Worm (Caenorhabditis elegans): ENCODE results near the gene Y22D7AL.16.

Gene Y22D7AL.16

DNA sequence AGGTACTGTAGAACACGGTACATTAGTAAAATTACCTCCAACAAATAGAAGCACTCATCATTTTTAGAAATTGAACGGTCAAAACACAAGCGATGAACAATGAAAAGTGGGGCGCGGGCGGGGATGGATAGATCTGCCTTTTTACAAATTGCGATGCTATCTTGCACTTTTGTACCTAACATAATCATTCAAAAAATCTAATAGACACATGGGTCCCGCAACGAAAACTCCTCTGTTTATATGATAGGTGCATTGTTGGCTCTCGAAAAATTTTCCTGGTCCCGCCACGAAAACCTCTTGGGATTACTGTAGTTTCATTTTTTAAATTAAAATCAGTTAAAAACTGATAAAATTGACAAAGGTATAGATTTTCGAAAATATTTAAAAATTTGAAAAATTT is 30.7 kb downstream of the Y22D7AL.16 start, which contains the start of gene Y22D7AL.11 (continued):
- TF ChIP-seq sdz-38 (tag; optimal IDR thresholded peaks at IDR 0.05) (no peak), madf-6 (GFP tag; IDR thresholded peaks at IDR 0.05) (no peak), ztf-3 (GFP tag; optimal IDR thresholded peaks at IDR 0.05) (no peak), nfya-1 (tag; optimal IDR thresholded peaks at IDR 0.05; ENCODE audit: borderline replicate concordance, insufficient read depth) (no peak), xnd-1 (tag; optimal IDR thresholded peaks at IDR 0.05) (no peak), nhr-80 (tag; optimal IDR thresholded peaks at IDR 0.05) (no peak), madf-8 (GFP tag; conservative IDR thresholded peaks at IDR 0.05) (no peak), hmg-20 (GFP tag; IDR thresholded peaks at IDR 0.05) (no peak)

ce11 chrIII:1626524-1626923 is 38.5 kb downstream of the Y22D7AL.16 start, which contains the start of gene Y22D7AL.4:
Gene Y22D7AL.4, plus strand, starts transcription at chrIII:1626632.
- TF ChIP-seq egrh-3 (GFP tag; IDR thresholded peaks at IDR 0.05), result no peak
- 0 out of 2 replicates have a peak, but pooled peaks have one; percentile 26 for TF ChIP-seq mcd-1 (GFP tag; IDR thresholded peaks at IDR 0.05)
- TF ChIP-seq cebp-1 (GFP tag; IDR thresholded peaks at IDR 0.05), result no peak
- TF ChIP-seq cebp-1 (tag; optimal IDR thresholded peaks at IDR 0.05), result no peak
- TF ChIP-seq tbp1 (GFP tag; optimal IDR thresholded peaks at IDR 0.05), result no peak
- no peak for TF ChIP-seq nhr-179 (tag; optimal IDR thresholded peaks at IDR 0.05)
- no peak for TF ChIP-seq F52B5.7 (tag; optimal IDR thresholded peaks at IDR 0.05)
- TF ChIP-seq F33H1.4 (GFP tag; IDR thresholded peaks at IDR 0.05), result 0 out of 2 replicates have a peak, but pooled peaks have one; percentile 24
- TF ChIP-seq zim-3 (tag; optimal IDR thresholded peaks at IDR 0.05), result peak; percentile 80
- TF ChIP-seq Y56A3A.18 (GFP tag; IDR thresholded peaks at IDR 0.05), result 0 out of 2 replicates have a peak, but pooled peaks have one; percentile 34
- peak; percentile 30 for TF ChIP-seq repo-1 (tag; optimal IDR thresholded peaks at IDR 0.05)
- peak; percentile 69; the same call in 1 of the 2 replicates for TF ChIP-seq nfyb-1 (GFP tag; IDR thresholded peaks at IDR 0.05)

DNA sequence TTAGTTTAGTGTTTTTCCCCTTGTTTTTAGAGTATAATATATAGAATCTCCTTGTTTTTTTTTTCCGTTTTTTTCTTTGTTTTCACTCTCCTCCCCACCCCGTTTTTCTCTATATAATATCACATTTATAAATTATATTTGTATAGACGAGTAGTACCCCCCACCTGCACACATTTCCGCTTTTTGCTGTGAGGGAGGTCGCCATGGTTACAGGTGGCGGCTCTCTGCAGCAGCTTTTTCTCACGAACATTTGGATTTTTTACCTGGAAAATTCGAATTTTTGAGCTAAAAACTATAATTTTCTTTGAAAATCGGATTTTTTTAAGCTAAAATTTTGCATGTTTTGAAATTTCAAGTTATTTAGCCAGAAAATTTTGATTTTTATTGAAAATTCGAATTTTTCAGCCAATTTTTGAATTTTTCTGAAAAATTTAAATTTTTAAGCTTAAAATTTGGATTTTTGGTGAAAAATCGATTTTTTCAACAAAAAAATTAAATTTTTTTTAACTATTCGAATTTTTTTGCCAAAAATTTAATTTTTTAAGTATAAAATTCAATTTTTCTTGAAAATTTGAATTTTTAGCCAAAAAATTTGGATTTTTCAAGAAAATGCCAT is 39.2 kb downstream of the Y22D7AL.16 start:
- no peak for TF ChIP-seq lsy-27 (tag; optimal IDR thresholded peaks at IDR 0.05; ENCODE audit: borderline replicate concordance, insufficient read depth)
- no peak for TF ChIP-seq somi-1 (GFP tag; optimal IDR thresholded peaks at IDR 0.05)
- TF ChIP-seq B0019.2 (GFP tag; conservative IDR thresholded peaks at IDR 0.05), result no peak
- no peak for TF ChIP-seq cebp-2 (GFP tag; IDR thresholded peaks at IDR 0.05)
- no peak for TF ChIP-seq ama-1 (optimal IDR thresholded peaks at IDR 0.05)
- peak in 1 of 2 experiments; percentile 93 for TF ChIP-seq ama-1 (GFP tag; optimal IDR thresholded peaks at IDR 0.05)
- peak; percentile 25; the same call in 1 of the 2 replicates for TF ChIP-seq ceh-100 (GFP tag; IDR thresholded peaks at IDR 0.05)
- TF ChIP-seq F23B12.7 (tag; optimal IDR thresholded peaks at IDR 0.05; ENCODE audit: insufficient read depth), result no peak
- TF ChIP-seq him-1 (tag; optimal IDR thresholded peaks at IDR 0.05), result no peak
- TF ChIP-seq F33H1.4 (GFP tag; IDR thresholded peaks at IDR 0.05), result no peak
- no peak for TF ChIP-seq unc-62 (GFP tag; optimal IDR thresholded peaks at IDR 0.05)
- no peak for TF ChIP-seq K11D2.4 (GFP tag; IDR thresholded peaks at IDR 0.05)
- TF ChIP-seq hlh-12 (tag; optimal IDR thresholded peaks at IDR 0.05), result no peak
- no peak for TF ChIP-seq mxl-1 (tag; optimal IDR thresholded peaks at IDR 0.05)
- 0 out of 2 replicates have a peak, but pooled peaks have one; percentile 56 for TF ChIP-seq pbrm-1 (GFP tag; IDR thresholded peaks at IDR 0.05)
- no peak for TF ChIP-seq aptf-2 (GFP tag; conservative IDR thresholded peaks at IDR 0.05)
- 0 out of 2 replicates have a peak, but pooled peaks have one; percentile 3 for TF ChIP-seq nfya-2 (GFP tag; IDR thresholded peaks at IDR 0.05)
- TF ChIP-seq T07F8.4 (tag; optimal IDR thresholded peaks at IDR 0.05), result peak; percentile 14
- no peak for TF ChIP-seq F55B11.4 (tag; optimal IDR thresholded peaks at IDR 0.05; ENCODE audit: borderline replicate concordance, insufficient read depth)
- no peak for TF ChIP-seq ztf-6 (GFP tag; IDR thresholded peaks at IDR 0.05)
- TF ChIP-seq hmg-1.2 (GFP tag; IDR thresholded peaks at IDR 0.05), result peak; percentile 15; the same call in 1 of the 2 replicates
- TF ChIP-seq Y56A3A.18 (GFP tag; IDR thresholded peaks at IDR 0.05), result peak; percentile 71
- TF ChIP-seq zfh-2 (GFP tag; conservative IDR thresholded peaks at IDR 0.05), result no peak
- TF ChIP-seq nhr-27 (tag; optimal IDR thresholded peaks at IDR 0.05), result no peak
- peak; percentile 80 for TF ChIP-seq tbx-9 (tag; optimal IDR thresholded peaks at IDR 0.05; ENCODE audit: borderline replicate concordance)
- TF ChIP-seq ceh-91 (GFP tag; IDR thresholded peaks at IDR 0.05), result no peak
- no peak for TF ChIP-seq lir-1 (GFP tag; conservative IDR thresholded peaks at IDR 0.05)
- TF ChIP-seq F57C9.4 (tag; optimal IDR thresholded peaks at IDR 0.05), result peak; percentile 36
- TF ChIP-seq tbp1 (GFP tag; optimal IDR thresholded peaks at IDR 0.05), result peak; percentile 36
